Worm (Caenorhabditis elegans) whole organism, midembryonic: ENCODE measurements around the gene Y110A2AL.2.

Source experiments
- T22C8.4 ChIP-seq: fragments of 200-800 bp; sonication (Bioruptor generic); IDR thresholded peaks from 2 replicates; pipeline ENCODE4 v1.3.6; 2022; ENCODE audit warnings: missing genetic modification characterization, missing compliant biosample characterization
- ztf-23 ChIP-seq: fragments of 200-800 bp; sonication (Bioruptor generic); IDR thresholded peaks from 2 replicates; pipeline ENCODE4 v1.3.6; 2022; ENCODE audit warnings: missing genetic modification reagents, missing genetic modification characterization, missing compliant biosample characterization

- TF ChIP-seq ztf-23 (no peak), T22C8.4 (GFP tag; lab: Robert Waterston, UW) (0 out of 2 replicates have a peak, but pooled peaks have one; percentile 10)
Measured at ce11 chrII:2919074-2919857, 51.5 kb downstream of the Y110A2AL.2 start, which contains the start of the genes ncap-1 and Y110A2AR.1.
